Worm (Caenorhabditis elegans) whole organism, L4/young adult: ENCODE data around the gene R13H4.6.

Experiments used
- W03F9.2 ChIP-seq: fragments of 150-350 bp; optimal IDR thresholded peaks from 2 replicates; lab custom pipeline; 2014; ENCODE audit warnings: missing biosample characterization, missing genetic modification characterization
- him-1 ChIP-seq: sonication (generic microtip); optimal IDR thresholded peaks from 2 replicates; lab custom pipeline; 2016; ENCODE audit warnings: missing genotype, missing genetic modification reagents, missing genetic modification characterization, missing compliant biosample characterization

- TF ChIP-seq W03F9.2 (tag; lab: Kevin White, UChicago) (no peak), him-1 (tag; lab: Kevin White, UChicago) (no peak)
These were observed 15.9 kb upstream of the R13H4.6 start for ce11 chrV:11846969-11847368.
